Fruit fly (Drosophila melanogaster): ENCODE measurements around the gene Tango10.

The Tango10 gene

DNA sequence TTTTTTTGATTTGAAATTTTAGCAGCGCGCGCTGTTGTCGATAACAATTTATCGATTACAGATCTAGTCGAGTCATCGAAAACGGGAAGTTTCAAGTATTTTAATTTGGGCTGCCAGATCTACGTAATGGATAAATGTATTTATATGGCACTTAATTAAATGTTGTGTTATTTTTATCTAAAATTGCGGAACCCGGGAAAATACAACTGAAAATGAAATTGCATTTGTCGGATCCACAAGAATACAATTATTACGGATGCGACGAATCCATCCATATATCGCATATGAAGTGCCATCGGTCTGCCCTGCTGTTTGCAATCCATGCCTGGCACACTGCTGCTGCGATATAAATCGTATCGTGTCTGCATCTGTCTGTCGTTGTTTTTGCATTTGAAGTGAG is at the start of gene Tango10 (continued):
- TF ChIP-seq CG8944 (GFP tag; optimal IDR thresholded peaks at IDR 0.05): no peak
- no peak for TF ChIP-seq dan (GFP tag; IDR thresholded peaks at IDR 0.05)
- no peak for TF ChIP-seq so (GFP tag; IDR thresholded peaks at IDR 0.05)
- peak; percentile 67; the same call in 1 of the 3 replicates for TF ChIP-seq hb (GFP tag; IDR thresholded peaks at IDR 0.05; ENCODE audit: partially characterized antibody)
- no peak for TF ChIP-seq CG4854 (GFP tag; optimal IDR thresholded peaks at IDR 0.05)
- TF ChIP-seq CG10654 (GFP tag; optimal IDR thresholded peaks at IDR 0.05): peak; percentile 12
- no peak for TF ChIP-seq sima (GFP tag; optimal IDR thresholded peaks at IDR 0.05)
- peak; percentile 57; the same call in 1 of the 2 replicates for TF ChIP-seq Rfx (GFP tag; IDR thresholded peaks at IDR 0.05)
- TF ChIP-seq Six4 (GFP tag; optimal IDR thresholded peaks at IDR 0.05): no peak
- peak; percentile 54 for TF ChIP-seq PHDP (tag; optimal IDR thresholded peaks at IDR 0.05)
- 0 out of 3 replicates have a peak, but pooled peaks have one; percentile 57 for TF ChIP-seq mld (GFP tag; IDR thresholded peaks at IDR 0.05; ENCODE audit: partially characterized antibody)
- TF ChIP-seq z (GFP tag; IDR thresholded peaks at IDR 0.05): no peak
- TF ChIP-seq CG17802 (tag; optimal IDR thresholded peaks at IDR 0.05): no peak
- TF ChIP-seq BEAF-32 (GFP tag; optimal IDR thresholded peaks at IDR 0.05): peak; percentile 85
- peak; percentile 80 for TF ChIP-seq CG14710 (tag; optimal IDR thresholded peaks at IDR 0.05)
- TF ChIP-seq CG2116 (GFP tag; optimal IDR thresholded peaks at IDR 0.05): peak; percentile 83
- peak; percentile 44 for TF ChIP-seq stwl (tag; optimal IDR thresholded peaks at IDR 0.05)
- peak; percentile 52 for TF ChIP-seq CG7786 (GFP tag; optimal IDR thresholded peaks at IDR 0.05)
- TF ChIP-seq CrebB (tag; optimal IDR thresholded peaks at IDR 0.05): no peak
- peak; percentile 59; the same call in 1 of the 2 replicates for TF ChIP-seq ato (GFP tag; IDR thresholded peaks at IDR 0.05; ENCODE audit: partially characterized antibody)
- peak; percentile 58 for TF ChIP-seq sisA (GFP tag; IDR thresholded peaks at IDR 0.05)
- TF ChIP-seq CG1792 (GFP tag; optimal IDR thresholded peaks at IDR 0.05): peak; percentile 57
- no peak for TF ChIP-seq CG15011 (GFP tag; optimal IDR thresholded peaks at IDR 0.05)
- TF ChIP-seq CG9727 (GFP tag; optimal IDR thresholded peaks at IDR 0.05): peak; percentile 48
- no peak for TF ChIP-seq MTF-1 (GFP tag; optimal IDR thresholded peaks at IDR 0.05; ENCODE audit: borderline replicate concordance)
- TF ChIP-seq sens (GFP tag): peak; percentile 87
- TF ChIP-seq CG3407 (GFP tag; optimal IDR thresholded peaks at IDR 0.05): no peak
- TF ChIP-seq Lpt (GFP tag; optimal IDR thresholded peaks at IDR 0.05): no peak
- TF ChIP-seq CG12155 (GFP tag; optimal IDR thresholded peaks at IDR 0.05): peak; percentile 68
- no peak for TF ChIP-seq bigmax (GFP tag; optimal IDR thresholded peaks at IDR 0.05)
- TF ChIP-seq CG3281 (GFP tag; optimal IDR thresholded peaks at IDR 0.05): peak; percentile 61
- TF ChIP-seq Ptx1 (GFP tag; IDR thresholded peaks at IDR 0.05): peak; percentile 62
- TF ChIP-seq zfh1 (GFP tag; IDR thresholded peaks at IDR 0.05): 0 out of 3 replicates have a peak, but pooled peaks have one; percentile 16
- TF ChIP-seq MBD-R2 (GFP tag; IDR thresholded peaks at IDR 0.05): peak; percentile 81
- no peak for TF ChIP-seq CG17385 (GFP tag; optimal IDR thresholded peaks at IDR 0.05)
- TF ChIP-seq odd (GFP tag; optimal IDR thresholded peaks at IDR 0.05): no peak
- TF ChIP-seq CG16813 (GFP tag; IDR thresholded peaks at IDR 0.05; ENCODE audit: partially characterized antibody): peak; percentile 79
- no peak for TF ChIP-seq Doc2 (GFP tag; IDR thresholded peaks at IDR 0.05)
- peak; percentile 64 for TF ChIP-seq Sin3A (optimal IDR thresholded peaks at IDR 0.05)
- peak; percentile 6 for TF ChIP-seq CG10462 (GFP tag; optimal IDR thresholded peaks at IDR 0.05)
- no peak for TF ChIP-seq lov (optimal IDR thresholded peaks at IDR 0.05)
- no peak for TF ChIP-seq lov (GFP tag; IDR thresholded peaks at IDR 0.05)
- TF ChIP-seq fd64A (GFP tag; optimal IDR thresholded peaks at IDR 0.05): no peak
- no peak for TF ChIP-seq btn (GFP tag; optimal IDR thresholded peaks at IDR 0.05)
- peak; percentile 42 for TF ChIP-seq ewg (GFP tag; optimal IDR thresholded peaks at IDR 0.05)
- TF ChIP-seq CG17612 (GFP tag; IDR thresholded peaks at IDR 0.05): no peak
- TF ChIP-seq ase (GFP tag; IDR thresholded peaks at IDR 0.05): no peak
- peak; percentile 51 for TF ChIP-seq Aef1 (GFP tag; IDR thresholded peaks at IDR 0.05)
- TF ChIP-seq danr (GFP tag; IDR thresholded peaks at IDR 0.05): no peak
- peak; percentile 86 for TF ChIP-seq phol (tag; optimal IDR thresholded peaks at IDR 0.05)
- TF ChIP-seq Taf1 (GFP tag; IDR thresholded peaks at IDR 0.05): 0 out of 2 replicates have a peak, but pooled peaks have one; percentile 13
- TF ChIP-seq sens-2 (GFP tag; IDR thresholded peaks at IDR 0.05): no peak
